Worm (Caenorhabditis elegans) whole organism, early embryonic: ENCODE results near the gene srh-68.

Experiments
- ama-1 ChIP-seq: fragments of 150-350 bp; optimal IDR thresholded peaks from 2 replicates; lab custom pipeline; 2014
- ceh-13 ChIP-seq: fragments of 200-800 bp; sonication (Bioruptor generic); optimal IDR thresholded peaks from 2 replicates; lab custom pipeline; 2018; ENCODE audit warnings: mild to moderate bottlenecking, missing genetic modification characterization, missing compliant biosample characterization
- ets-7 ChIP-seq: sonication (generic microtip); optimal IDR thresholded peaks from 2 replicates; lab custom pipeline; 2016; ENCODE audit warnings: missing genotype, missing genetic modification characterization, missing compliant biosample characterization
- flt-1 ChIP-seq: fragments of 200-800 bp; sonication (Bioruptor generic); IDR thresholded peaks from 2 replicates; pipeline ENCODE4 v1.3.6; 2022; ENCODE audit warnings: missing genetic modification characterization, missing compliant biosample characterization
- hmg-4 ChIP-seq: fragments of 200-800 bp; sonication (Bioruptor generic); optimal IDR thresholded peaks from 2 replicates; lab custom pipeline; 2018; ENCODE audit warnings: mild to moderate bottlenecking, missing genetic modification characterization, missing compliant biosample characterization
- tra-4 ChIP-seq: sonication (generic microtip); optimal IDR thresholded peaks from 2 replicates; lab custom pipeline; 2017; ENCODE audit warnings: missing genetic modification characterization, missing compliant biosample characterization

DNA sequence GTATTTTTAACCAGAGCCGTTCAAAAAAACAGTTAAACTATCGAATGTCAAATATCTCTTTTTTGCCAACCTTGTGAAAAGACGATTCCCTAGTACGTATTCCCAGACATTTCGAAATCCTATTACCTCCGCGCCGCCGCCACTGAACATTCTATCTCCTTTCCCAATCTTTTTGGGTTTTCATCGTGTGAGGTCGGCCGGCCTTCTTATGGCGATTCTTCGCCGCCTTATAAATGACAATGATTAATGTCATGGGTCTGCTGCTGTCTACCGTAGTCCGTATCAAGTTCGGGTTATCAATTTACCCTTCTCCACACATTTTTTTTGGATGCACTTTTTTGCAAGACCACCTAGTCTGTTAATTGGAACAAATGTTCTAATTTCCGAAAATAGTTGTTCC is 42.5 kb downstream of the srh-68 start:
- TF ChIP-seq ets-7: no peak
- TF ChIP-seq ceh-13 (GFP tag; lab: Kevin White, UChicago): no peak
- TF ChIP-seq hmg-4 (GFP tag; lab: Kevin White, UChicago): no peak
- TF ChIP-seq flt-1 (GFP tag; lab: Robert Waterston, UW): no peak
- TF ChIP-seq ama-1: no peak
- no peak for TF ChIP-seq tra-4 (tag; lab: Kevin White, UChicago)
